Worm (Caenorhabditis elegans) whole organism, L4 larva: Measurements from ENCODE around the gene parp-2.
A peak's percentile ranks its signal among the peaks of the same experiment; 100 is the strongest.

Source experiments
- F10B5.3 ChIP-seq: sonication (generic microtip); optimal IDR thresholded peaks from 2 replicates; lab custom pipeline; 2016; ENCODE audit warnings: mild to moderate bottlenecking, missing genetic modification characterization, missing compliant biosample characterization
- F26F4.8 ChIP-seq: fragments of 200-800 bp; sonication (Bioruptor generic); conservative IDR thresholded peaks from 2 replicates; pipeline ENCODE4 v1.3.6; 2022; ENCODE audit warnings: missing genetic modification characterization, missing compliant biosample characterization
- F44E2.7 ChIP-seq: fragments of 200-800 bp; sonication (Bioruptor generic); IDR thresholded peaks from 2 replicates; pipeline ENCODE4 v2.1.2; 2022; ENCODE audit warnings: missing genetic modification characterization, missing compliant biosample characterization
- T20F7.1 ChIP-seq: fragments of 200-800 bp; sonication (Bioruptor generic); optimal IDR thresholded peaks from 2 replicates; lab custom pipeline; 2018; ENCODE audit warnings: mild to moderate bottlenecking, missing genetic modification characterization, missing compliant biosample characterization
- ZK337.2 ChIP-seq: fragments of 200-800 bp; sonication (Bioruptor generic); IDR thresholded peaks from 2 replicates; pipeline ENCODE4 v1.3.6; 2022; ENCODE audit warnings: missing genetic modification reagents, missing genetic modification characterization, missing compliant biosample characterization
- arid-1 ChIP-seq: fragments of 200-800 bp; sonication (Bioruptor generic); conservative IDR thresholded peaks from 2 replicates; pipeline ENCODE4 v1.3.6; 2022; ENCODE audit warnings: missing genetic modification reagents, missing genetic modification characterization, missing compliant biosample characterization
- attf-4 ChIP-seq: sonication (generic microtip); optimal IDR thresholded peaks from 3 replicates; lab custom pipeline; 2017; ENCODE audit warnings: missing biosample characterization, missing genetic modification characterization
- ceh-62 ChIP-seq: sonication (generic microtip); optimal IDR thresholded peaks from 2 replicates; lab custom pipeline; 2017; ENCODE audit warnings: missing biosample characterization, missing genetic modification characterization
- ceh-82 ChIP-seq: sonication (generic microtip); optimal IDR thresholded peaks from 2 replicates; lab custom pipeline; 2017; ENCODE audit warnings: missing biosample characterization, missing genetic modification characterization
- cey-2 ChIP-seq: sonication (generic microtip); optimal IDR thresholded peaks from 3 replicates; lab custom pipeline; 2017; ENCODE audit warnings: missing genetic modification characterization, mild to moderate bottlenecking, missing compliant biosample characterization, antibody characterized with exemption, borderline replicate concordance; ENCODE audit not compliant: insufficient read depth
- daf-12 ChIP-seq: fragments of 150-350 bp; optimal IDR thresholded peaks from 2 replicates; lab custom pipeline; 2014; ENCODE audit warnings: missing biosample characterization, missing genetic modification reagents, missing genetic modification characterization
- daf-16 ChIP-seq, 3 experiments: sonication (generic microtip); optimal IDR thresholded peaks; 2 replicates each; lab custom pipeline; 2016 to 2017; ENCODE audit warnings: missing genetic modification characterization in 3 of 3, missing genetic modification reagents in 3 of 3, mild to moderate bottlenecking in 2 of 3, missing compliant biosample characterization in 2 of 3, missing biosample characterization in 1 of 3, moderate library complexity in 1 of 3
- daf-19 ChIP-seq: fragments of 200-800 bp; sonication (Bioruptor generic); conservative IDR thresholded peaks from 2 replicates; pipeline ENCODE4 v1.3.6; 2022; ENCODE audit warnings: missing genetic modification characterization, missing compliant biosample characterization
- dmd-6 ChIP-seq: fragments of 200-800 bp; sonication (Bioruptor generic); IDR thresholded peaks from 2 replicates; pipeline ENCODE4 v1.3.6; 2022; ENCODE audit warnings: missing genetic modification reagents, missing genetic modification characterization, missing compliant biosample characterization
- dmd-9 ChIP-seq: fragments of 200-800 bp; sonication (Bioruptor generic); IDR thresholded peaks from 2 replicates; pipeline ENCODE4 v1.3.6; 2022; ENCODE audit warnings: missing genetic modification reagents, missing genetic modification characterization, missing compliant biosample characterization
- duxl-1 ChIP-seq: sonication (generic microtip); optimal IDR thresholded peaks from 2 replicates; lab custom pipeline; 2016; ENCODE audit warnings: mild to moderate bottlenecking, missing genetic modification characterization, moderate library complexity, missing compliant biosample characterization; ENCODE audit not compliant: poor library complexity
- dve-1 ChIP-seq: sonication (generic microtip); optimal IDR thresholded peaks from 2 replicates; lab custom pipeline; 2017; ENCODE audit warnings: antibody characterized with exemption, mild to moderate bottlenecking, missing genetic modification characterization, missing compliant biosample characterization; ENCODE audit not compliant: insufficient read depth
- fkh-10 ChIP-seq: fragments of 150-350 bp; optimal IDR thresholded peaks from 2 replicates; lab custom pipeline; 2014; ENCODE audit warnings: missing biosample characterization, missing genetic modification reagents, missing genetic modification characterization
- hlh-11 ChIP-seq: fragments of 200-800 bp; sonication (Bioruptor generic); optimal IDR thresholded peaks from 2 replicates; lab custom pipeline; 2018; ENCODE audit warnings: mild to moderate bottlenecking, missing genetic modification characterization, missing compliant biosample characterization
- hlh-30 ChIP-seq: sonication (generic microtip); optimal IDR thresholded peaks from 2 replicates; lab custom pipeline; 2017; ENCODE audit warnings: antibody characterized with exemption, mild to moderate bottlenecking, missing genetic modification characterization, missing compliant biosample characterization; ENCODE audit not compliant: insufficient read depth
- jun-1 ChIP-seq: fragments of 150-350 bp; optimal IDR thresholded peaks from 2 replicates; lab custom pipeline; 2014; ENCODE audit warnings: missing biosample characterization, missing genetic modification reagents, missing genetic modification characterization
- lim-7 ChIP-seq: fragments of 200-800 bp; sonication (Bioruptor generic); IDR thresholded peaks from 2 replicates; pipeline ENCODE4 v1.3.6; 2022; ENCODE audit warnings: missing genetic modification characterization, missing compliant biosample characterization
- lin-15B ChIP-seq: fragments of 150-350 bp; sonication (generic microtip); optimal IDR thresholded peaks from 3 replicates; lab custom pipeline; 2014; ENCODE audit warnings: missing biosample characterization, missing genetic modification characterization
- lin-29 ChIP-seq: fragments of 200-800 bp; sonication (Bioruptor generic); IDR thresholded peaks from 2 replicates; pipeline ENCODE4 v1.3.6; 2022; ENCODE audit warnings: missing genetic modification reagents, missing genetic modification characterization, missing compliant biosample characterization
- lin-38 ChIP-seq: fragments of 200-800 bp; sonication (Bioruptor generic); IDR thresholded peaks from 2 replicates; pipeline ENCODE4 v1.3.6; 2022; ENCODE audit warnings: missing genetic modification reagents, missing genetic modification characterization, missing compliant biosample characterization
- mdl-1 ChIP-seq, 2 experiments: fragments of 150-350 bp in 1 of 2; sonication (generic microtip) in 1 of 2; optimal IDR thresholded peaks; 2 replicates each; lab custom pipeline; 2014 to 2017; ENCODE audit warnings: missing biosample characterization in 2 of 2, missing genetic modification characterization in 2 of 2
- mep-1 ChIP-seq: fragments of 150-350 bp; sonication (generic microtip); optimal IDR thresholded peaks from 3 replicates; lab custom pipeline; 2014; ENCODE audit warnings: missing biosample characterization, missing genetic modification characterization
- mxl-3 ChIP-seq: fragments of 200-800 bp; sonication (Bioruptor generic); optimal IDR thresholded peaks from 2 replicates; lab custom pipeline; 2018; ENCODE audit warnings: mild to moderate bottlenecking, missing genetic modification characterization, missing compliant biosample characterization
- nhr-10 ChIP-seq: fragments of 150-350 bp; optimal IDR thresholded peaks from 2 replicates; lab custom pipeline; 2014; ENCODE audit warnings: missing biosample characterization, missing genetic modification characterization
- nhr-102 ChIP-seq: sonication (generic microtip); optimal IDR thresholded peaks from 2 replicates; lab custom pipeline; 2016; ENCODE audit warnings: mild to moderate bottlenecking, missing genetic modification characterization, moderate library complexity, missing compliant biosample characterization
- nhr-11 ChIP-seq: fragments of 150-350 bp; optimal IDR thresholded peaks from 2 replicates; lab custom pipeline; 2014; ENCODE audit warnings: missing biosample characterization, missing genetic modification characterization
- nhr-25 ChIP-seq: sonication (generic microtip); optimal IDR thresholded peaks from 2 replicates; lab custom pipeline; 2017; ENCODE audit warnings: missing genetic modification characterization, mild to moderate bottlenecking, missing compliant biosample characterization, antibody characterized with exemption, moderate library complexity, borderline replicate concordance; ENCODE audit not compliant: insufficient read depth
- nhr-28 ChIP-seq: fragments of 150-350 bp; optimal IDR thresholded peaks from 2 replicates; lab custom pipeline; 2014; ENCODE audit warnings: missing biosample characterization, missing genetic modification characterization
- nhr-6 ChIP-seq: fragments of 150-350 bp; optimal IDR thresholded peaks from 2 replicates; lab custom pipeline; 2014; ENCODE audit warnings: missing biosample characterization, missing genetic modification characterization
- nhr-76 ChIP-seq: fragments of 150-350 bp; optimal IDR thresholded peaks from 2 replicates; lab custom pipeline; 2014; ENCODE audit warnings: missing biosample characterization, missing genetic modification characterization
- pqm-1 ChIP-seq: sonication (generic microtip); optimal IDR thresholded peaks from 2 replicates; lab custom pipeline; 2017; ENCODE audit warnings: missing biosample characterization, missing genetic modification characterization
- rbr-2 ChIP-seq: sonication (generic microtip); optimal IDR thresholded peaks from 2 replicates; lab custom pipeline; 2016; ENCODE audit warnings: missing genotype, missing genetic modification characterization, missing compliant biosample characterization
- skn-1 ChIP-seq: fragments of 150-350 bp; optimal IDR thresholded peaks from 2 replicates; lab custom pipeline; 2014; ENCODE audit warnings: missing biosample characterization, missing genetic modification characterization
- snpc-1.2 ChIP-seq: fragments of 200-800 bp; sonication (Bioruptor generic); IDR thresholded peaks from 2 replicates; pipeline ENCODE4 v1.3.6; 2022; ENCODE audit warnings: missing genetic modification reagents, missing genetic modification characterization, missing compliant biosample characterization
- tag-97 ChIP-seq: fragments of 200-800 bp; sonication (Bioruptor generic); IDR thresholded peaks from 2 replicates; pipeline ENCODE4 v1.3.6; 2022; ENCODE audit warnings: missing genetic modification characterization, missing compliant biosample characterization
- unc-130 ChIP-seq: sonication (generic microtip); optimal IDR thresholded peaks from 2 replicates; lab custom pipeline; 2016; ENCODE audit warnings: missing genetic modification reagents, missing genetic modification characterization, missing compliant biosample characterization
- unc-39 ChIP-seq: sonication (generic microtip); optimal IDR thresholded peaks from 2 replicates; lab custom pipeline; 2017; ENCODE audit warnings: missing biosample characterization, missing genetic modification characterization
- unc-62 ChIP-seq, 3 experiments: fragments of 150-350 bp in 1 of 3; sonication (generic microtip); optimal IDR thresholded peaks in 2 of 3; peaks in 1 of 3; 1 replicate in 1 of 3; 2 replicates in 2 of 3; lab custom pipeline; 2014 to 2017; ENCODE audit warnings: missing biosample characterization in 3 of 3, missing genetic modification characterization in 3 of 3, missing genetic modification reagents in 3 of 3, missing genotype in 1 of 3
- zag-1 ChIP-seq: fragments of 150-350 bp; optimal IDR thresholded peaks from 2 replicates; lab custom pipeline; 2014; ENCODE audit warnings: missing biosample characterization, missing genetic modification characterization
- zfp-3 ChIP-seq: fragments of 200-800 bp; sonication (Bioruptor generic); conservative IDR thresholded peaks from 2 replicates; pipeline ENCODE4 v1.3.6; 2022; ENCODE audit warnings: missing genetic modification reagents, missing genetic modification characterization, missing compliant biosample characterization
- ztf-11 ChIP-seq: fragments of 150-350 bp; optimal IDR thresholded peaks from 2 replicates; lab custom pipeline; 2014; ENCODE audit warnings: missing biosample characterization, missing genetic modification characterization

The parp-2 gene

DNA sequence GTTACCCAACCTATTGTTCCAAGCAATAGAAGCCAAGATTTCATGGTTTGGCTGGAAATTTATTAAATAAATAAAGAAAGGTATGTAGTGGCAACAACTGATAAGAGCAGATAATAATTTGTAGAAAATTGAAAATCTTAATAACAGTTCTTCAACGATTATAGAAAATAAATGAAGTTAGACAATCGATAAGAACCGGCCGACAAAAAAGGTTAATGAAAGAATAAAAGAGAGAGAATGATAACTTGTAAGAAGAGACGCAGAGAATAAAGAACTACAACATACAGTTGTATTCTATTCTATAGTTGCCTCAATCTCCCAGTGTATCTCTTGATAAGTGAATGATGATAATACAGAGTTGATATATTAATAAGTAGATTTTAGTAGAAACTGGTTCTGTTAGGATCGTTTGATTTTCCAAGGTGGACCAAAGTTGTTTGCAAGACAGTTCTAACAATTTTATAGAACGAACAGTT lies 6.1 kb upstream of the parp-2 start, which contains the start of gene ugt-58:
TSS of gene ugt-58 (minus strand) at position 51 of the 476 bp plus-strand sequence.
- peak; percentile 8 for TF ChIP-seq nhr-10 (tag; lab: Kevin White, UChicago)
- no peak for TF ChIP-seq nhr-6 (tag; lab: Kevin White, UChicago)
- peak; percentile 66 for TF ChIP-seq dve-1 (tag; lab: Kevin White, UChicago)
- TF ChIP-seq nhr-25 (tag; lab: Kevin White, UChicago): no peak
- TF ChIP-seq daf-16 (GFP tag; optimal IDR thresholded peaks at IDR 0.05; lab: Kevin White, UChicago): no peak
- peak; percentile 60 for TF ChIP-seq daf-16 (tag; optimal IDR thresholded peaks at IDR 0.05; lab: Kevin White, UChicago)
- peak; percentile 35 for TF ChIP-seq hlh-11 (tag; lab: Kevin White, UChicago)
- peak; percentile 43 for TF ChIP-seq cey-2 (tag; lab: Kevin White, UChicago)
- TF ChIP-seq nhr-28: peak; percentile 100

ce11 chrII:9589667-9590066 lies 3.2 kb upstream of the parp-2 start, which contains the start of gene eral-1:
TSS of gene eral-1 (minus strand) at chrII:9589767.
- no peak for TF ChIP-seq zag-1 (tag; lab: Kevin White, UChicago)
- no peak for TF ChIP-seq lim-7 (GFP tag; lab: Robert Waterston, UW)
- no peak for TF ChIP-seq mdl-1 (tag; optimal IDR thresholded peaks at IDR 0.05; lab: Kevin White, UChicago)
- TF ChIP-seq ceh-62 (tag; lab: Kevin White, UChicago): no peak
- no peak for TF ChIP-seq tag-97 (GFP tag; lab: Robert Waterston, UW)
- no peak for TF ChIP-seq arid-1 (GFP tag; lab: Robert Waterston, UW)
- TF ChIP-seq hlh-30: no peak
- no peak for TF ChIP-seq nhr-6 (tag; lab: Kevin White, UChicago)
- no peak for TF ChIP-seq fkh-10
- no peak for TF ChIP-seq ceh-82 (tag; lab: Kevin White, UChicago)
- TF ChIP-seq nhr-11 (tag; lab: Kevin White, UChicago): no peak
- TF ChIP-seq skn-1 (tag; lab: Kevin White, UChicago): no peak
- no peak for TF ChIP-seq duxl-1
- TF ChIP-seq, all 104 proteins: peak for 0

ce11 chrII:9591071-9591470 lies 1.8 kb upstream of the parp-2 start, which contains the start of the genes E02H1.1 and tag-124:
TSS of gene E02H1.1 (minus strand) at chrII:9591164.
TSS of gene tag-124 (plus strand) at chrII:9591292.
- TF ChIP-seq rbr-2: peak; percentile 46
- peak; percentile 84 for TF ChIP-seq unc-130 (GFP tag; lab: Kevin White, UChicago)
- no peak for TF ChIP-seq pqm-1 (tag; lab: Kevin White, UChicago)
- peak; percentile 48 for TF ChIP-seq nhr-102 (tag; lab: Kevin White, UChicago)
- TF ChIP-seq nhr-76: no peak
- TF ChIP-seq lin-29 (GFP tag; lab: Robert Waterston, UW): no peak
- peak; percentile 66 for TF ChIP-seq dve-1 (tag; lab: Kevin White, UChicago)
- TF ChIP-seq F10B5.3 (tag; lab: Kevin White, UChicago): no peak
- TF ChIP-seq daf-12: no peak
- TF ChIP-seq arid-1 (GFP tag; lab: Robert Waterston, UW): no peak
- no peak for TF ChIP-seq lin-15B (tag; lab: Kevin White, UChicago)
- TF ChIP-seq zfp-3 (GFP tag; lab: Robert Waterston, UW): no peak
- TF ChIP-seq daf-19 (GFP tag; lab: Robert Waterston, UW): no peak
- TF ChIP-seq ZK337.2 (GFP tag; lab: Robert Waterston, UW): peak; percentile 83
- TF ChIP-seq F44E2.7 (GFP tag; lab: Robert Waterston, UW): no peak
- TF ChIP-seq mep-1 (tag; lab: Kevin White, UChicago): peak; percentile 69
- no peak for TF ChIP-seq ztf-11 (tag; lab: Kevin White, UChicago)
- TF ChIP-seq snpc-1.2 (GFP tag; lab: Robert Waterston, UW): no peak
- TF ChIP-seq F26F4.8 (GFP tag; lab: Robert Waterston, UW): no peak
- TF ChIP-seq T20F7.1 (GFP tag; lab: Kevin White, UChicago): peak; percentile 82
- peak; percentile 73 for TF ChIP-seq dmd-6 (GFP tag; lab: Robert Waterston, UW)
- TF ChIP-seq jun-1 (tag; lab: Kevin White, UChicago): no peak
- no peak for TF ChIP-seq unc-62 (GFP tag; optimal IDR thresholded peaks at IDR 0.05 in 1 of 2; lab: Kevin White, UChicago)
- TF ChIP-seq unc-62 (tag; optimal IDR thresholded peaks at IDR 0.05; lab: Kevin White, UChicago): no peak
- TF ChIP-seq lim-7 (GFP tag; lab: Robert Waterston, UW): no peak
- peak; percentile 93 for TF ChIP-seq dmd-9 (GFP tag; lab: Robert Waterston, UW)
- no peak for TF ChIP-seq zag-1 (tag; lab: Kevin White, UChicago)
- no peak for TF ChIP-seq attf-4 (tag; lab: Kevin White, UChicago)
- TF ChIP-seq unc-39: no peak
- TF ChIP-seq mxl-3: peak; percentile 32
- peak; percentile 35 for TF ChIP-seq nhr-28
- peak; percentile 62 for TF ChIP-seq lin-38 (GFP tag; lab: Robert Waterston, UW)
